Fruit fly (Drosophila melanogaster) whole organism, wandering third instar larva: Measurements from ENCODE around the gene Trf4-1.

Source experiments
- Dfd ChIP-seq: fragments of >200 bp; optimal IDR thresholded peaks from 2 replicates; lab custom pipeline; 2017; ENCODE audit warnings: missing biosample characterization, missing genetic modification characterization
- br ChIP-seq: fragments of 200-800 bp; sonication (Bioruptor generic); optimal IDR thresholded peaks from 2 replicates; lab custom pipeline; 2016; ENCODE audit warnings: missing biosample characterization, missing genetic modification characterization
- ey ChIP-seq: fragments of 200-800 bp; sonication (Bioruptor generic); optimal IDR thresholded peaks from 2 replicates; lab custom pipeline; 2016; ENCODE audit warnings: missing biosample characterization, missing genetic modification characterization
- foxo ChIP-seq, 2 experiments: fragments of 200-800 bp; sonication (Bioruptor generic); optimal IDR thresholded peaks; 2 replicates in 1 of 2; 3 replicates in 1 of 2; lab custom pipeline; 2016 to 2017; ENCODE audit warnings: missing biosample characterization in 2 of 2, missing genetic modification characterization in 2 of 2
- h ChIP-seq: fragments of 200-800 bp; sonication (Bioruptor generic); optimal IDR thresholded peaks from 3 replicates; lab custom pipeline; 2016; ENCODE audit warnings: missing biosample characterization, mild to moderate bottlenecking, missing genetic modification characterization
- pan ChIP-seq: fragments of >200 bp; optimal IDR thresholded peaks from 2 replicates; lab custom pipeline; 2017

DNA sequence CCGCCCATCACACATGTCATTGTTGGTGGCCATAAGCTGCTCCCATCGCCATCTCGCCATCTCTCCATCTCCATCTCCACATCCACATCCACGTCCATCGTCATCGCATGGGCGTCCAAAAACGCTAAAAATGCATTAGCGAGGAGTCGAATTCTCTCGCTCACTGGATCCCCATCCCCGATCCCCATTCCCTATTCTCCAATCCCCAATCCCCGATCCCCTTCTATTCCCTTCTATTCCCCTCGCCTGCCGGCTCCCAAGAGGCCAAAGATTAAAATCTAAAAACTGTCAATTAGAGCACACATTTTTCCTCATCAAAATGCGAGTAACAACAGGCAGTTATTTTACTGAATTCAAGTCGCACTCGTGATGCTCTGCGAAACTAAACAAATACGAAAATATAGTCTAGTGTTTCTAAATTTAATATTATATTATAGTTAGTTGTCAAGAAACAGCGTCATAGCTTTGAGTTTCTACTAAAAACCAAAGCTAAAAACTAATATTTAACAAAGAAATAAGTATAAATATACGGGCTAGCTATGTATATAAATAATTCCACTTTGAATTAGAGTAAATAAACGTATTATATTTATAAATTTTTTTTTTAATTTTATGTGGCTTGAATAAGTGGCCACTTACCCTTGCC, 56.8 kb downstream of the Trf4-1 start:
- no peak for TF ChIP-seq foxo (GFP tag; optimal IDR thresholded peaks at IDR 0.05; lab: Kevin White, UChicago)
- TF ChIP-seq pan (lab: Kevin White, UChicago): no peak
- no peak for TF ChIP-seq h
- TF ChIP-seq ey (GFP tag; lab: Kevin White, UChicago): no peak
- no peak for TF ChIP-seq Dfd
- no peak for TF ChIP-seq br
